Worm (Caenorhabditis elegans): ENCODE data around the gene F22E5.13.

- TF ChIP-seq flt-1 (GFP tag; IDR thresholded peaks at IDR 0.05): no peak
- no peak for TF ChIP-seq T22C8.4 (GFP tag; IDR thresholded peaks at IDR 0.05)
- TF ChIP-seq klf-2 (GFP tag; conservative IDR thresholded peaks at IDR 0.05): no peak
- no peak for TF ChIP-seq med-1 (GFP tag; optimal IDR thresholded peaks at IDR 0.05; ENCODE audit: insufficient read depth)
- no peak for TF ChIP-seq tab-1 (GFP tag; IDR thresholded peaks at IDR 0.05)
- no peak for TF ChIP-seq cog-1 (tag; optimal IDR thresholded peaks at IDR 0.05)
- TF ChIP-seq ref-1 (GFP tag; conservative IDR thresholded peaks at IDR 0.05): no peak
- no peak for TF ChIP-seq ztf-23 (GFP tag; IDR thresholded peaks at IDR 0.05)
- TF ChIP-seq ztf-29 (GFP tag; IDR thresholded peaks at IDR 0.05): no peak
These were observed 7.7 kb downstream of the F22E5.13 start, which contains the start of gene F22E5.7 for ce11 chrII:2641777-2642176.

Data from whole organism, midembryonic.